Worm (Caenorhabditis elegans): ENCODE results near the gene ins-7.
A peak's percentile ranks its signal among the peaks of the same experiment; 100 is the strongest.

Gene ins-7

ce11 chrIV:9676535-9676934 lies 6.1 kb downstream of the ins-7 start:
- TF ChIP-seq ceh-8 (GFP tag; optimal IDR thresholded peaks at IDR 0.05) (no peak), nhr-90 (tag; optimal IDR thresholded peaks at IDR 0.05; ENCODE audit: poor library complexity) (peak; percentile 38), snu-23 (GFP tag; optimal IDR thresholded peaks at IDR 0.05) (peak; percentile 0), nhr-71 (tag; optimal IDR thresholded peaks at IDR 0.05) (peak; percentile 43), zip-4 (GFP tag; optimal IDR thresholded peaks at IDR 0.05) (no peak), hlh-4 (tag; optimal IDR thresholded peaks at IDR 0.05) (no peak), skn-1 (tag; optimal IDR thresholded peaks at IDR 0.05) (no peak), lsy-2 (tag; optimal IDR thresholded peaks at IDR 0.05) (no peak), ces-1 (GFP tag; optimal IDR thresholded peaks at IDR 0.05) (no peak), lin-14 (GFP tag; optimal IDR thresholded peaks at IDR 0.05) (peak; percentile 24), nhr-85 (tag) (peak; percentile 63), elt-2 (tag; optimal IDR thresholded peaks at IDR 0.05) (peak; percentile 76), ceh-88 (GFP tag; IDR thresholded peaks at IDR 0.05) (peak; percentile 7; the same call in 1 of the 2 replicates), nhr-20 (tag; optimal IDR thresholded peaks at IDR 0.05) (peak; percentile 63), lin-35 (GFP tag; optimal IDR thresholded peaks at IDR 0.05) (peak in 1 of 2 experiments; percentile 58), mdl-1 (tag; optimal IDR thresholded peaks at IDR 0.05) (peak in 1 of 2 experiments; percentile 33), efl-1 (optimal IDR thresholded peaks at IDR 0.05) (no peak), efl-1 (GFP tag; optimal IDR thresholded peaks at IDR 0.05 in 1 of 2) (peak in 1 of 2 experiments; percentile 33)

ce11 chrIV:9675572-9675971 lies 7.1 kb downstream of the ins-7 start, which contains the start of gene nhr-34:
Gene nhr-34 (minus strand): TSS chrIV:9675672.
- no peak for TF ChIP-seq isw-1 (GFP tag; IDR thresholded peaks at IDR 0.05)
- no peak for TF ChIP-seq skn-1 (tag; optimal IDR thresholded peaks at IDR 0.05)
- TF ChIP-seq dsc-1 (tag; optimal IDR thresholded peaks at IDR 0.05): no peak
- TF ChIP-seq nhr-47 (tag; optimal IDR thresholded peaks at IDR 0.05): no peak
- TF ChIP-seq fkh-4 (tag; optimal IDR thresholded peaks at IDR 0.05; ENCODE audit: borderline replicate concordance): no peak
- no peak for TF ChIP-seq zag-1 (tag; optimal IDR thresholded peaks at IDR 0.05)
- no peak for TF ChIP-seq sup-37 (GFP tag; optimal IDR thresholded peaks at IDR 0.05)
- TF ChIP-seq lin-14 (GFP tag; optimal IDR thresholded peaks at IDR 0.05): peak; percentile 19
- TF ChIP-seq aha-1 (tag; optimal IDR thresholded peaks at IDR 0.05): no peak
- no peak for TF ChIP-seq nhr-28 (tag; optimal IDR thresholded peaks at IDR 0.05)
- TF ChIP-seq ceh-90 (tag; optimal IDR thresholded peaks at IDR 0.05): no peak
- TF ChIP-seq ztf-4 (tag; optimal IDR thresholded peaks at IDR 0.05): no peak
- no peak for TF ChIP-seq mep-1 (tag; optimal IDR thresholded peaks at IDR 0.05)
- TF ChIP-seq C16A3.4 (tag; optimal IDR thresholded peaks at IDR 0.05): no peak
- TF ChIP-seq C04F5.9 (tag; optimal IDR thresholded peaks at IDR 0.05): no peak
- TF ChIP-seq unc-30 (tag; optimal IDR thresholded peaks at IDR 0.05): no peak
- no peak for TF ChIP-seq jun-1 (tag; optimal IDR thresholded peaks at IDR 0.05)
- TF ChIP-seq blmp-1 (tag; optimal IDR thresholded peaks at IDR 0.05): peak; percentile 8
- peak in 1 of 2 experiments; percentile 10 for TF ChIP-seq lsy-2 (tag; optimal IDR thresholded peaks at IDR 0.05)
- TF ChIP-seq lin-39 (tag; optimal IDR thresholded peaks at IDR 0.05): no peak
- TF ChIP-seq lin-15B (tag; optimal IDR thresholded peaks at IDR 0.05): no peak
- no peak for TF ChIP-seq nhr-237 (tag; optimal IDR thresholded peaks at IDR 0.05)
- no peak for TF ChIP-seq hpl-2 (GFP tag; optimal IDR thresholded peaks at IDR 0.05)
- no peak for TF ChIP-seq ztf-11 (tag; optimal IDR thresholded peaks at IDR 0.05)
- no peak for TF ChIP-seq elt-2 (tag; optimal IDR thresholded peaks at IDR 0.05)
- no peak for TF ChIP-seq efl-3 (GFP tag; optimal IDR thresholded peaks at IDR 0.05)
- no peak for TF ChIP-seq pax-3 (tag; optimal IDR thresholded peaks at IDR 0.05)
